Fruit fly (Drosophila melanogaster) whole organism, embryonic: Measurements from ENCODE around the gene CG15332.

ENCODE experiments used
- Adf1 ChIP-seq: fragments of 200-800 bp; sonication (Bioruptor generic); IDR thresholded peaks from 2 replicates; pipeline ENCODE4 v1.3.6; 2022; ENCODE audit warnings: missing biosample characterization, missing genetic modification characterization
- CG10321 ChIP-seq: fragments of 200-800 bp; sonication (Bioruptor generic); IDR thresholded peaks from 2 replicates; pipeline ENCODE4 v1.3.6; 2022; ENCODE audit warnings: missing biosample characterization, missing genetic modification characterization
- CG10979 ChIP-seq: fragments of 200-800 bp; sonication (Bioruptor generic); optimal IDR thresholded peaks from 2 replicates; lab custom pipeline; 2018; ENCODE audit warnings: missing biosample characterization, mild to moderate bottlenecking, missing genetic modification characterization, moderate library complexity
- CG11398 ChIP-seq: fragments of 200-800 bp; sonication (Bioruptor generic); optimal IDR thresholded peaks from 2 replicates; lab custom pipeline; 2016; ENCODE audit warnings: missing biosample characterization, missing genetic modification characterization
- CG12236 ChIP-seq: fragments of 200-800 bp; sonication (Bioruptor generic); optimal IDR thresholded peaks from 2 replicates; lab custom pipeline; 2016; ENCODE audit warnings: missing biosample characterization, missing genetic modification characterization
- CG13624 ChIP-seq: fragments of 200-800 bp; sonication (Bioruptor generic); optimal IDR thresholded peaks from 2 replicates; lab custom pipeline; 2016; ENCODE audit warnings: missing biosample characterization, missing genetic modification characterization
- CG15011 ChIP-seq: fragments of 200-800 bp; sonication (Bioruptor generic); optimal IDR thresholded peaks from 3 replicates; lab custom pipeline; 2018; ENCODE audit warnings: missing biosample characterization, mild to moderate bottlenecking, missing genetic modification characterization
- CG15514 ChIP-seq: fragments of 200-800 bp; sonication (Bioruptor generic); optimal IDR thresholded peaks from 3 replicates; lab custom pipeline; 2017; ENCODE audit warnings: missing biosample characterization, missing genetic modification characterization, mild to moderate bottlenecking, moderate library complexity, missing genetic modification reagents
- CG17328 ChIP-seq: fragments of 200-800 bp; sonication (Bioruptor generic); IDR thresholded peaks from 2 replicates; pipeline ENCODE4 v1.3.6; 2022; ENCODE audit warnings: missing biosample characterization, missing genetic modification characterization
- CG2199 ChIP-seq: fragments of 200-800 bp; sonication (Bioruptor generic); IDR thresholded peaks from 3 replicates; pipeline ENCODE4 v1.3.6; 2022; ENCODE audit warnings: missing biosample characterization, missing genetic modification characterization
- CG2889 ChIP-seq: fragments of 200-800 bp; sonication (Bioruptor generic); IDR thresholded peaks from 3 replicates; pipeline ENCODE4 v1.3.6; 2022; ENCODE audit warnings: missing biosample characterization, missing genetic modification characterization
- CG34422 ChIP-seq: fragments of 200-800 bp; sonication (Bioruptor generic); IDR thresholded peaks from 3 replicates; pipeline ENCODE4 v1.3.6; 2022; ENCODE audit warnings: missing biosample characterization, missing genetic modification characterization
- CG4707 ChIP-seq: fragments of 200-800 bp; sonication (Bioruptor generic); optimal IDR thresholded peaks from 2 replicates; lab custom pipeline; 2018; ENCODE audit warnings: missing biosample characterization, mild to moderate bottlenecking, missing genetic modification characterization, moderate library complexity
- CG4820 ChIP-seq: fragments of 200-800 bp; sonication (Bioruptor generic); optimal IDR thresholded peaks from 3 replicates; lab custom pipeline; 2016; ENCODE audit warnings: missing biosample characterization, missing genetic modification characterization
- CG6689 ChIP-seq: fragments of 200-800 bp; sonication (Bioruptor generic); IDR thresholded peaks from 2 replicates; pipeline ENCODE4 v1.3.6; 2022; ENCODE audit warnings: missing biosample characterization, missing genetic modification characterization
- CG6791 ChIP-seq: fragments of 200-800 bp; sonication (Bioruptor generic); IDR thresholded peaks from 3 replicates; pipeline ENCODE4 v1.3.6; 2022; ENCODE audit warnings: missing biosample characterization, missing genetic modification characterization; ENCODE audit not compliant: partially characterized antibody
- CG6854 ChIP-seq: fragments of 200-800 bp; sonication (Bioruptor generic); optimal IDR thresholded peaks from 3 replicates; lab custom pipeline; 2017; ENCODE audit warnings: missing biosample characterization, mild to moderate bottlenecking, missing genetic modification characterization
- CG9817 ChIP-seq: fragments of 200-800 bp; sonication (Bioruptor generic); optimal IDR thresholded peaks from 2 replicates; lab custom pipeline; 2018; ENCODE audit warnings: missing biosample characterization, mild to moderate bottlenecking, missing genetic modification characterization, moderate library complexity
- D ChIP-seq, 2 experiments: fragments of 200-800 bp in 1 of 2; fragments of >200 bp in 1 of 2; sonication (Bioruptor generic) in 1 of 2; optimal IDR thresholded peaks; 2 replicates in 1 of 2; 3 replicates in 1 of 2; lab custom pipeline; 2017; ENCODE audit warnings: mild to moderate bottlenecking in 1 of 2, missing biosample characterization in 1 of 2, missing genetic modification characterization in 1 of 2, missing genetic modification reagents in 1 of 2
- D19B ChIP-seq: fragments of 200-800 bp; sonication (Bioruptor generic); optimal IDR thresholded peaks from 2 replicates; lab custom pipeline; 2017; ENCODE audit warnings: missing biosample characterization, mild to moderate bottlenecking, missing genetic modification characterization
- Dip3 ChIP-seq: fragments of 200-800 bp; sonication (Bioruptor generic); optimal IDR thresholded peaks from 3 replicates; lab custom pipeline; 2016; ENCODE audit warnings: missing biosample characterization, missing genetic modification characterization
- Doc2 ChIP-seq: fragments of 200-800 bp; sonication (Bioruptor generic); IDR thresholded peaks from 2 replicates; pipeline ENCODE4 v1.3.6; 2022; ENCODE audit warnings: missing biosample characterization, missing genetic modification characterization
- HLH3B ChIP-seq: fragments of 200-800 bp; sonication (Bioruptor generic); IDR thresholded peaks from 2 replicates; pipeline ENCODE4 v1.3.6; 2022; ENCODE audit warnings: missing biosample characterization, missing genetic modification characterization
- Hand ChIP-seq: fragments of 200-800 bp; sonication (Bioruptor generic); optimal IDR thresholded peaks from 2 replicates; lab custom pipeline; 2017; ENCODE audit warnings: mild to moderate bottlenecking, missing biosample characterization, missing genetic modification reagents, missing genetic modification characterization
- Hr51 ChIP-seq, 2 experiments: fragments of 200-800 bp; sonication (Bioruptor generic); optimal IDR thresholded peaks; 2 replicates in 1 of 2; 3 replicates in 1 of 2; lab custom pipeline; 2016 to 2018; ENCODE audit warnings: missing biosample characterization in 2 of 2, missing genetic modification characterization in 2 of 2, mild to moderate bottlenecking in 1 of 2, moderate library complexity in 1 of 2
- Hsf ChIP-seq: fragments of 200-800 bp; sonication (Bioruptor generic); optimal IDR thresholded peaks from 3 replicates; lab custom pipeline; 2016; ENCODE audit warnings: missing biosample characterization, missing genetic modification characterization
- Lim3 ChIP-seq: fragments of 200-800 bp; sonication (Bioruptor generic); IDR thresholded peaks from 2 replicates; pipeline ENCODE4 v1.3.6; 2022; ENCODE audit warnings: missing biosample characterization, missing genetic modification characterization
- MBD-R2 ChIP-seq: fragments of 200-800 bp; sonication (Bioruptor generic); IDR thresholded peaks from 2 replicates; pipeline ENCODE4 v1.3.6; 2022; ENCODE audit warnings: missing biosample characterization, missing genetic modification characterization
- NFAT ChIP-seq: fragments of 200-800 bp; sonication (Bioruptor generic); IDR thresholded peaks from 2 replicates; pipeline ENCODE4 v1.3.6; 2022; ENCODE audit warnings: missing biosample characterization, missing genetic modification characterization
- Oli ChIP-seq: fragments of 200-800 bp; sonication (Bioruptor generic); optimal IDR thresholded peaks from 2 replicates; lab custom pipeline; 2018; ENCODE audit warnings: missing biosample characterization, mild to moderate bottlenecking, missing genetic modification characterization, moderate library complexity
- TFAM ChIP-seq: fragments of 200-800 bp; sonication (Bioruptor generic); optimal IDR thresholded peaks from 2 replicates; lab custom pipeline; 2017; ENCODE audit warnings: missing biosample characterization, missing genetic modification characterization, inconsistent platforms
- ara ChIP-seq: fragments of 200-800 bp; sonication (Bioruptor generic); IDR thresholded peaks from 2 replicates; pipeline ENCODE4 v1.3.6; 2022; ENCODE audit warnings: missing biosample characterization, missing genetic modification characterization
- ash1 ChIP-seq: fragments of 200-800 bp; sonication (Bioruptor generic); optimal IDR thresholded peaks from 2 replicates; lab custom pipeline; 2018; ENCODE audit warnings: missing biosample characterization, mild to moderate bottlenecking, missing genetic modification characterization
- btn ChIP-seq: fragments of 200-800 bp; sonication (Bioruptor generic); optimal IDR thresholded peaks from 2 replicates; lab custom pipeline; 2016; ENCODE audit warnings: missing biosample characterization, missing genetic modification characterization
- chif ChIP-seq, 2 experiments: fragments of 200-800 bp; sonication (Bioruptor generic); optimal IDR thresholded peaks; 3 replicates each; lab custom pipeline; 2016; ENCODE audit warnings: missing biosample characterization in 2 of 2, missing genetic modification characterization in 2 of 2
- fd64A ChIP-seq: fragments of 200-800 bp; sonication (Bioruptor generic); optimal IDR thresholded peaks from 3 replicates; lab custom pipeline; 2018; ENCODE audit warnings: missing biosample characterization, mild to moderate bottlenecking, missing genetic modification characterization
- fru ChIP-seq: fragments of >200 bp; optimal IDR thresholded peaks from 2 replicates; lab custom pipeline; 2017
- fu2 ChIP-seq: fragments of 200-800 bp; sonication (Bioruptor generic); optimal IDR thresholded peaks from 2 replicates; lab custom pipeline; 2016; ENCODE audit warnings: missing biosample characterization, missing genetic modification characterization
- gem ChIP-seq: fragments of 200-800 bp; sonication (Bioruptor generic); optimal IDR thresholded peaks from 2 replicates; lab custom pipeline; 2019; ENCODE audit warnings: missing biosample characterization, mild to moderate bottlenecking, missing genetic modification characterization, moderate library complexity
- gt ChIP-seq: fragments of 200-800 bp; sonication (Bioruptor generic); IDR thresholded peaks from 2 replicates; pipeline ENCODE4 v1.3.6; 2022; ENCODE audit warnings: missing biosample characterization, missing genetic modification characterization
- ken ChIP-seq: fragments of 200-800 bp; sonication (Bioruptor generic); IDR thresholded peaks from 3 replicates; pipeline ENCODE4 v1.3.6; 2022; ENCODE audit warnings: missing biosample characterization, missing genetic modification characterization
- mld ChIP-seq: fragments of 200-800 bp; sonication (Bioruptor generic); IDR thresholded peaks from 3 replicates; pipeline ENCODE4 v1.3.6; 2022; ENCODE audit warnings: missing biosample characterization, missing genetic modification characterization; ENCODE audit not compliant: partially characterized antibody
- repo ChIP-seq: fragments of 200-800 bp; sonication (Bioruptor generic); optimal IDR thresholded peaks from 2 replicates; lab custom pipeline; 2016; ENCODE audit warnings: missing biosample characterization, missing genetic modification characterization
- ro ChIP-seq: fragments of 200-800 bp; sonication (Bioruptor generic); IDR thresholded peaks from 2 replicates; pipeline ENCODE4 v1.3.6; 2022; ENCODE audit warnings: missing biosample characterization, missing genetic modification characterization
- run ChIP-seq: fragments of 200-800 bp; sonication (Bioruptor generic); optimal IDR thresholded peaks from 3 replicates; lab custom pipeline; 2018; ENCODE audit warnings: missing biosample characterization, mild to moderate bottlenecking, missing genetic modification characterization
- sens-2 ChIP-seq: fragments of 200-800 bp; sonication (Bioruptor generic); IDR thresholded peaks from 2 replicates; pipeline ENCODE4 v1.3.6; 2022; ENCODE audit warnings: missing biosample characterization, missing genetic modification characterization
- sob ChIP-seq: fragments of 200-800 bp; sonication (Bioruptor generic); IDR thresholded peaks from 2 replicates; pipeline ENCODE4 v1.3.6; 2022; ENCODE audit warnings: missing biosample characterization, missing genetic modification characterization
- trh ChIP-seq: fragments of 200-800 bp; sonication (Bioruptor generic); optimal IDR thresholded peaks from 2 replicates; lab custom pipeline; 2016; ENCODE audit warnings: missing biosample characterization, missing genetic modification characterization

CG15332 gene

DNA sequence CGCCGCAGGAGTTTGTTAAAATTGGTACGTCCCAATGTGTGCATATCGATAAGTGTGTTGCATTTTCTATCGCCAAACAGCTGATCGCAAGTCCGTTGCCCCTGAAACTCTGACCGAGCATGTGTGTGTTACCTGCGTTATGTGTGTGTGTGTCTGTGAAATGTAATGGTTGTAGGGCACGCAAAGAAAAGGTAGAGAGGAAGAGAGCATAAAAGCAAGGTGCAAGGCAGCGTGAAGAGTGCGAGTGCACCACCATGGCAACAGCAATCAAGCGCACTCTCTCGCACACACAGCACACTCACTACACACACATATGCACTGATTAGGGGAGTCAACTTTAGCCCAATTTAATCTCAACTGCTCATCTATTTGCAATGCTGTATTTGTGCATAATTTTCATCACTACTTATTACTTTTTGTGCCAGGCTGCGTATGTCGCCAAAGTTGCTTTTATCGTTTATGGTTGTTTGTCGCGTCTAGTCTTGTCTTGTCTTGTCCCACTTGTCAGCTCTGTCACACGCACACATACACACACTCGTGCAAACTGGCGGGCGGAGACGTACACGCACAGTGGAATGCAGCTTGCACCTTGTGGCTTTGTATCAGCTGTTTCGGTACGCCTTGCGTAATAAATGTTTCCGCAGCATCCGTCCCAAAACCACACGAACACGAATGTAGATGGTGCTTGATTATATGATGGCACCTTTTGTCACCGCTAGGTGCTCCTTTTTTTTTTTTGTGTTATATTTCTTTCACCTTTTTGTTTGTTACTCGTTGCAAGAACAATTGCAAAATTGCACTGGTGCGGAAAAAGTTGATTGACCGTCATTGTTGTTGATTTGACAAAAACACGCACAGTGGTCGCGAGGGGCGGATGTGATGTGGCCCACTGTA, 18.0 kb downstream of the CG15332 start (continued):
- TF ChIP-seq CG12236 (GFP tag; lab: Kevin White, UChicago) (peak; percentile 64), fru (lab: Kevin White, UChicago) (no peak), Doc2 (no peak), fd64A (GFP tag; lab: Kevin White, UChicago) (peak; percentile 38), CG4820 (GFP tag; lab: Kevin White, UChicago) (peak; percentile 73), CG10979 (tag; lab: Kevin White, UChicago) (peak; percentile 90), Oli (tag; lab: Kevin White, UChicago) (peak; percentile 90), Lim3 (GFP tag; lab: Robert Waterston, UW) (peak; percentile 14; the same call in 1 of the 2 replicates), Hand (peak; percentile 13), CG6791 (no peak), gem (peak; percentile 89), ash1 (GFP tag; lab: Kevin White, UChicago) (no peak), D19B (GFP tag; lab: Kevin White, UChicago) (no peak), Adf1 (GFP tag; lab: Robert Waterston, UW) (no peak), CG15011 (GFP tag; lab: Kevin White, UChicago) (peak; percentile 47), CG2889 (GFP tag; lab: Robert Waterston, UW) (0 out of 3 replicates have a peak, but pooled peaks have one; percentile 15), CG2199 (GFP tag; lab: Robert Waterston, UW) (no peak), CG6689 (GFP tag; lab: Robert Waterston, UW) (peak; percentile 83), repo (GFP tag; lab: Kevin White, UChicago) (peak; percentile 53), sob (GFP tag; lab: Robert Waterston, UW) (0 out of 2 replicates have a peak, but pooled peaks have one; percentile 36), CG4707 (GFP tag; lab: Kevin White, UChicago) (peak; percentile 98), mld (GFP tag; lab: Robert Waterston, UW) (no peak), CG9817 (peak; percentile 53), CG34422 (GFP tag; lab: Robert Waterston, UW) (peak; percentile 58; the same call in 2 of the 3 replicates), ken (GFP tag; lab: Robert Waterston, UW) (peak; percentile 66; the same call in 2 of the 3 replicates), ara (GFP tag; lab: Robert Waterston, UW) (peak; percentile 47; the same call in 1 of the 2 replicates), Dip3 (GFP tag; lab: Kevin White, UChicago) (peak; percentile 55), run (peak; percentile 66), fu2 (GFP tag; lab: Kevin White, UChicago) (peak; percentile 40), CG6854 (peak; percentile 50), CG10321 (GFP tag; lab: Robert Waterston, UW) (peak; percentile 9; the same call in 1 of the 2 replicates), gt (GFP tag; lab: Robert Waterston, UW) (peak; percentile 67; the same call in 1 of the 2 replicates), sens-2 (peak; percentile 56), HLH3B (GFP tag; lab: Robert Waterston, UW) (peak; percentile 63; the same call in 1 of the 2 replicates), CG15514 (GFP tag; lab: Kevin White, UChicago) (peak; percentile 7), TFAM (peak; percentile 40), NFAT (GFP tag; lab: Robert Waterston, UW) (0 out of 2 replicates have a peak, but pooled peaks have one; percentile 19), CG13624 (GFP tag; lab: Kevin White, UChicago) (peak; percentile 25), ro (peak; percentile 65), Hr51 (GFP tag; optimal IDR thresholded peaks at IDR 0.05; lab: Kevin White, UChicago) (peak; percentile 50 to 82), CG17328 (GFP tag; lab: Robert Waterston, UW) (peak; percentile 68), btn (GFP tag; lab: Kevin White, UChicago) (peak; percentile 59), trh (GFP tag; lab: Kevin White, UChicago) (peak; percentile 28), Hsf (peak; percentile 75), chif (GFP tag; optimal IDR thresholded peaks at IDR 0.05; lab: Kevin White, UChicago) (peak; percentile 86 to 92), MBD-R2 (GFP tag; lab: Robert Waterston, UW) (no peak), CG11398 (GFP tag; lab: Kevin White, UChicago) (peak; percentile 76), D (optimal IDR thresholded peaks at IDR 0.05; lab: Kevin White, UChicago) (no peak), D (GFP tag; optimal IDR thresholded peaks at IDR 0.05; lab: Kevin White, UChicago) (peak; percentile 93)
